In genomic region chr2L:2861885-2862620, dm6 we compare ENCODE assay signal across 1 fruit fly cellular context.
TF ChIP-seq lines count a peak whose summit lies in the region.

No protein-coding gene starts in this region.

TF ChIP-seq in whole organism, embryonic, 481 proteins besides CTCF, POLR2A, EP300 and RAD21 (continued from another document):
- TF ChIP-seq pb (GFP tag; optimal IDR thresholded peaks at IDR 0.05; lab: Kevin White, UChicago) (no peak), en (GFP tag; optimal IDR thresholded peaks at IDR 0.05; lab: Kevin White, UChicago) (no peak), CG17359 (tag; optimal IDR thresholded peaks at IDR 0.05; lab: Kevin White, UChicago) (no peak), ftz-f1 (GFP tag; optimal IDR thresholded peaks at IDR 0.05; lab: Kevin White, UChicago) (no peak), phol (tag; optimal IDR thresholded peaks at IDR 0.05; lab: Kevin White, UChicago) (no peak), Rfx (GFP tag; IDR thresholded peaks at IDR 0.05; lab: Robert Waterston, UW) (0 out of 2 replicates have a peak, but pooled peaks have one; percentile 8), dpn (GFP tag; optimal IDR thresholded peaks at IDR 0.05; lab: Kevin White, UChicago) (no peak), tup (GFP tag; optimal IDR thresholded peaks at IDR 0.05; lab: Kevin White, UChicago) (no peak), Dp (GFP tag; optimal IDR thresholded peaks at IDR 0.05; lab: Kevin White, UChicago) (no peak), CG1529 (GFP tag; optimal IDR thresholded peaks at IDR 0.05; lab: Kevin White, UChicago) (no peak), B-H2 (GFP tag; optimal IDR thresholded peaks at IDR 0.05; lab: Kevin White, UChicago) (no peak), NfI (GFP tag; optimal IDR thresholded peaks at IDR 0.05; lab: Kevin White, UChicago) (peak; percentile 1), toy (GFP tag; IDR thresholded peaks at IDR 0.05; lab: Robert Waterston, UW) (no peak), CHES-1-like (GFP tag; optimal IDR thresholded peaks at IDR 0.05; lab: Kevin White, UChicago) (no peak), ATbp (GFP tag; optimal IDR thresholded peaks at IDR 0.05; lab: Kevin White, UChicago) (no peak), CG5245 (GFP tag; optimal IDR thresholded peaks at IDR 0.05; lab: Kevin White, UChicago) (no peak), CG7271 (tag; optimal IDR thresholded peaks at IDR 0.05; lab: Kevin White, UChicago) (no peak), CG32772 (GFP tag; IDR thresholded peaks at IDR 0.05; lab: Robert Waterston, UW) (no peak), CG1233 (GFP tag; optimal IDR thresholded peaks at IDR 0.05; lab: Kevin White, UChicago) (no peak), CG18476 (GFP tag; optimal IDR thresholded peaks at IDR 0.05; lab: Kevin White, UChicago) (peak; percentile 88), CG10321 (GFP tag; IDR thresholded peaks at IDR 0.05; lab: Robert Waterston, UW) (no peak), CG31224 (GFP tag; IDR thresholded peaks at IDR 0.05; lab: Robert Waterston, UW) (no peak), croc (GFP tag; conservative IDR thresholded peaks at IDR 0.05; lab: Robert Waterston, UW) (no peak), CG31388 (GFP tag; optimal IDR thresholded peaks at IDR 0.05; lab: Kevin White, UChicago) (no peak), jigr1 (GFP tag; IDR thresholded peaks at IDR 0.05; lab: Robert Waterston, UW) (no peak), Eip74EF (GFP tag; optimal IDR thresholded peaks at IDR 0.05; lab: Kevin White, UChicago) (peak in 1 of 2 experiments; percentile 12), vfl (GFP tag; optimal IDR thresholded peaks at IDR 0.05; lab: Kevin White, UChicago) (no peak), tx (GFP tag; optimal IDR thresholded peaks at IDR 0.05; lab: Kevin White, UChicago) (no peak), HLH3B (GFP tag; IDR thresholded peaks at IDR 0.05; lab: Robert Waterston, UW) (0 out of 2 replicates have a peak, but pooled peaks have one; percentile 6), zfh2 (GFP tag; optimal IDR thresholded peaks at IDR 0.05; lab: Kevin White, UChicago) (no peak), CG12104 (GFP tag; optimal IDR thresholded peaks at IDR 0.05; lab: Kevin White, UChicago) (no peak), Bteb2 (GFP tag; optimal IDR thresholded peaks at IDR 0.05; lab: Kevin White, UChicago) (no peak), NC2β (GFP tag; optimal IDR thresholded peaks at IDR 0.05; lab: Kevin White, UChicago) (no peak), CG3163 (GFP tag; optimal IDR thresholded peaks at IDR 0.05; lab: Kevin White, UChicago) (peak; percentile 20), dimm (GFP tag; IDR thresholded peaks at IDR 0.05; lab: Robert Waterston, UW) (no peak), CG15073 (GFP tag; optimal IDR thresholded peaks at IDR 0.05; lab: Kevin White, UChicago) (no peak), CG17361 (GFP tag; IDR thresholded peaks at IDR 0.05; lab: Robert Waterston, UW) (0 out of 3 replicates have a peak, but pooled peaks have one; percentile 28), CG1647 (GFP tag; optimal IDR thresholded peaks at IDR 0.05; lab: Kevin White, UChicago) (no peak), esg (GFP tag; conservative IDR thresholded peaks at IDR 0.05; lab: Robert Waterston, UW) (no peak), CG9876 (GFP tag; optimal IDR thresholded peaks at IDR 0.05; lab: Kevin White, UChicago) (no peak), Hr3 (GFP tag; optimal IDR thresholded peaks at IDR 0.05; lab: Kevin White, UChicago) (no peak), CG3838 (GFP tag; optimal IDR thresholded peaks at IDR 0.05; lab: Kevin White, UChicago) (no peak), CG10147 (GFP tag; optimal IDR thresholded peaks at IDR 0.05; lab: Kevin White, UChicago) (no peak), Sry-β (GFP tag; optimal IDR thresholded peaks at IDR 0.05; lab: Kevin White, UChicago) (no peak), br (optimal IDR thresholded peaks at IDR 0.05; lab: Kevin White, UChicago) (no peak), CkIIα-i1 (GFP tag; IDR thresholded peaks at IDR 0.05; lab: Robert Waterston, UW) (no peak), CG6689 (GFP tag; IDR thresholded peaks at IDR 0.05; lab: Robert Waterston, UW) (no peak), HmgZ (tag; optimal IDR thresholded peaks at IDR 0.05; lab: Kevin White, UChicago) (no peak), CG2889 (GFP tag; IDR thresholded peaks at IDR 0.05; lab: Robert Waterston, UW) (no peak), sens-2 (GFP tag; IDR thresholded peaks at IDR 0.05; lab: Robert Waterston, UW) (no peak), CG4360 (GFP tag; IDR thresholded peaks at IDR 0.05; lab: Robert Waterston, UW) (no peak), CG10274 (GFP tag; optimal IDR thresholded peaks at IDR 0.05; lab: Kevin White, UChicago) (no peak), fd64A (GFP tag; optimal IDR thresholded peaks at IDR 0.05; lab: Kevin White, UChicago) (peak; percentile 49), Awh (GFP tag; IDR thresholded peaks at IDR 0.05; lab: Robert Waterston, UW) (no peak), exex (tag; optimal IDR thresholded peaks at IDR 0.05; lab: Kevin White, UChicago) (no peak), Ptx1 (GFP tag; IDR thresholded peaks at IDR 0.05; lab: Robert Waterston, UW) (no peak), CG8924 (tag; optimal IDR thresholded peaks at IDR 0.05; lab: Kevin White, UChicago) (peak; percentile 14), twi (tag; optimal IDR thresholded peaks at IDR 0.05; lab: Kevin White, UChicago) (peak; percentile 52), ken (GFP tag; IDR thresholded peaks at IDR 0.05; lab: Robert Waterston, UW) (no peak), CG10267 (tag; optimal IDR thresholded peaks at IDR 0.05; lab: Kevin White, UChicago) (no peak), chm (GFP tag; IDR thresholded peaks at IDR 0.05; lab: Robert Waterston, UW) (peak; percentile 68; the same call in 1 of the 2 replicates), CG7987 (GFP tag; optimal IDR thresholded peaks at IDR 0.05; lab: Kevin White, UChicago) (no peak), seq (GFP tag; IDR thresholded peaks at IDR 0.05; lab: Robert Waterston, UW) (no peak), CG14860 (GFP tag; IDR thresholded peaks at IDR 0.05; lab: Robert Waterston, UW; ENCODE audit: partially characterized antibody) (no peak), CG11093 (GFP tag; IDR thresholded peaks at IDR 0.05; lab: Robert Waterston, UW) (no peak), TFAM (GFP tag; optimal IDR thresholded peaks at IDR 0.05; lab: Kevin White, UChicago) (no peak), CrebB (tag; optimal IDR thresholded peaks at IDR 0.05; lab: Kevin White, UChicago) (no peak), mirr (GFP tag; optimal IDR thresholded peaks at IDR 0.05; lab: Kevin White, UChicago) (peak; percentile 13), CG13424 (tag; optimal IDR thresholded peaks at IDR 0.05; lab: Kevin White, UChicago) (no peak), CG14667 (GFP tag; IDR thresholded peaks at IDR 0.05; lab: Robert Waterston, UW) (no peak), CG3847 (GFP tag; IDR thresholded peaks at IDR 0.05; lab: Robert Waterston, UW) (no peak), CG31365 (tag; optimal IDR thresholded peaks at IDR 0.05; lab: Kevin White, UChicago) (no peak), CG11085 (GFP tag; IDR thresholded peaks at IDR 0.05; lab: Robert Waterston, UW) (no peak), bab2 (GFP tag; optimal IDR thresholded peaks at IDR 0.05; lab: Kevin White, UChicago) (no peak), dan (GFP tag; IDR thresholded peaks at IDR 0.05; lab: Robert Waterston, UW) (no peak), p53 (GFP tag; optimal IDR thresholded peaks at IDR 0.05; lab: Kevin White, UChicago) (no peak), CG16863 (GFP tag; optimal IDR thresholded peaks at IDR 0.05; lab: Kevin White, UChicago) (no peak), Ssrp (tag; optimal IDR thresholded peaks at IDR 0.05; lab: Kevin White, UChicago) (no peak), CG8388 (GFP tag; optimal IDR thresholded peaks at IDR 0.05; lab: Kevin White, UChicago) (no peak), tap (tag; optimal IDR thresholded peaks at IDR 0.05; lab: Kevin White, UChicago) (peak; percentile 20), shn (GFP tag; optimal IDR thresholded peaks at IDR 0.05; lab: Kevin White, UChicago) (no peak), CG8290 (GFP tag; optimal IDR thresholded peaks at IDR 0.05; lab: Kevin White, UChicago) (no peak), CG8290 (tag; optimal IDR thresholded peaks at IDR 0.05; lab: Kevin White, UChicago) (peak in 1 of 2 experiments; percentile 32), pzg (GFP tag; optimal IDR thresholded peaks at IDR 0.05; lab: Kevin White, UChicago) (no peak), Bdp1 (GFP tag; optimal IDR thresholded peaks at IDR 0.05; lab: Kevin White, UChicago) (no peak), CG1602 (GFP tag; optimal IDR thresholded peaks at IDR 0.05; lab: Kevin White, UChicago) (no peak), BtbVII (GFP tag; optimal IDR thresholded peaks at IDR 0.05; lab: Kevin White, UChicago) (peak; percentile 20), Xrp1 (GFP tag; IDR thresholded peaks at IDR 0.05; lab: Robert Waterston, UW) (no peak; the same call in 1 of the 2 replicates), YL-1 (GFP tag; optimal IDR thresholded peaks at IDR 0.05; lab: Kevin White, UChicago) (no peak), CG32532 (GFP tag; IDR thresholded peaks at IDR 0.05; lab: Robert Waterston, UW) (no peak; the same call in 1 of the 2 replicates), CG12236 (GFP tag; optimal IDR thresholded peaks at IDR 0.05; lab: Kevin White, UChicago) (no peak), run (tag; optimal IDR thresholded peaks at IDR 0.05; lab: Kevin White, UChicago) (no peak), fd96Cb (tag; optimal IDR thresholded peaks at IDR 0.05; lab: Kevin White, UChicago) (no peak), Tbp (GFP tag; optimal IDR thresholded peaks at IDR 0.05; lab: Kevin White, UChicago) (no peak), CG2712 (tag; optimal IDR thresholded peaks at IDR 0.05; lab: Kevin White, UChicago) (peak; percentile 28), NK7.1 (GFP tag; optimal IDR thresholded peaks at IDR 0.05; lab: Kevin White, UChicago) (no peak), CG17568 (GFP tag; optimal IDR thresholded peaks at IDR 0.05; lab: Kevin White, UChicago) (peak; percentile 22), CG7786 (GFP tag; optimal IDR thresholded peaks at IDR 0.05; lab: Kevin White, UChicago) (no peak), gcm (GFP tag; optimal IDR thresholded peaks at IDR 0.05; lab: Kevin White, UChicago) (peak; percentile 25), CG1603 (tag; optimal IDR thresholded peaks at IDR 0.05; lab: Kevin White, UChicago) (no peak), Ada2b (GFP tag; IDR thresholded peaks at IDR 0.05; lab: Robert Waterston, UW) (no peak), Med (GFP tag; lab: Kevin White, UChicago) (peak; percentile 77), MBD-R2 (GFP tag; IDR thresholded peaks at IDR 0.05; lab: Robert Waterston, UW) (no peak), Mad (GFP tag; optimal IDR thresholded peaks at IDR 0.05; lab: Kevin White, UChicago) (no peak), tna (GFP tag; IDR thresholded peaks at IDR 0.05; lab: Robert Waterston, UW; ENCODE audit: partially characterized antibody) (peak; percentile 62; the same call in 1 of the 2 replicates), unpg (GFP tag; optimal IDR thresholded peaks at IDR 0.05; lab: Kevin White, UChicago) (peak; percentile 10), ato (GFP tag; IDR thresholded peaks at IDR 0.05; lab: Robert Waterston, UW; ENCODE audit: partially characterized antibody) (peak; percentile 51; the same call in 1 of the 2 replicates), Six4 (GFP tag; optimal IDR thresholded peaks at IDR 0.05; lab: Kevin White, UChicago) (no peak), CG6765 (GFP tag; optimal IDR thresholded peaks at IDR 0.05; lab: Kevin White, UChicago) (no peak), CG13624 (GFP tag; optimal IDR thresholded peaks at IDR 0.05; lab: Kevin White, UChicago) (no peak), inv (GFP tag; IDR thresholded peaks at IDR 0.05; lab: Robert Waterston, UW; ENCODE audit: partially characterized antibody) (no peak), CG9932 (GFP tag; IDR thresholded peaks at IDR 0.05; lab: Robert Waterston, UW) (no peak), gcm2 (GFP tag; optimal IDR thresholded peaks at IDR 0.05; lab: Kevin White, UChicago) (no peak), CG12391 (tag; optimal IDR thresholded peaks at IDR 0.05; lab: Kevin White, UChicago) (peak; percentile 6), Hey (tag; optimal IDR thresholded peaks at IDR 0.05; lab: Kevin White, UChicago) (no peak), CG10431 (GFP tag; optimal IDR thresholded peaks at IDR 0.05; lab: Kevin White, UChicago) (no peak), sqz (GFP tag; optimal IDR thresholded peaks at IDR 0.05; lab: Kevin White, UChicago) (peak; percentile 19), Oaz (GFP tag; IDR thresholded peaks at IDR 0.05; lab: Robert Waterston, UW) (no peak), Doc2 (GFP tag; IDR thresholded peaks at IDR 0.05; lab: Robert Waterston, UW) (no peak), CG13894 (tag; optimal IDR thresholded peaks at IDR 0.05; lab: Kevin White, UChicago) (peak; percentile 25), CG7963 (GFP tag; IDR thresholded peaks at IDR 0.05; lab: Robert Waterston, UW; ENCODE audit: partially characterized antibody) (no peak), Kr (GFP tag; optimal IDR thresholded peaks at IDR 0.05; lab: Kevin White, UChicago) (no peak), slbo (GFP tag; IDR thresholded peaks at IDR 0.05; lab: Robert Waterston, UW) (no peak), emc (GFP tag; optimal IDR thresholded peaks at IDR 0.05; lab: Kevin White, UChicago) (no peak), CG13123 (GFP tag; optimal IDR thresholded peaks at IDR 0.05; lab: Kevin White, UChicago) (no peak), Side (GFP tag; optimal IDR thresholded peaks at IDR 0.05; lab: Kevin White, UChicago) (no peak), CG11398 (GFP tag; optimal IDR thresholded peaks at IDR 0.05; lab: Kevin White, UChicago) (no peak), cas (GFP tag; IDR thresholded peaks at IDR 0.05; lab: Robert Waterston, UW) (no peak), C15 (GFP tag; IDR thresholded peaks at IDR 0.05; lab: Robert Waterston, UW) (no peak), gem (tag; optimal IDR thresholded peaks at IDR 0.05; lab: Kevin White, UChicago) (no peak)
